Fruit fly (Drosophila melanogaster): ENCODE measurements around the gene nAChRalpha1.

nAChRalpha1 gene

dm6 chr3R:24353448-24353847 is 103.5 kb downstream of the nAChRalpha1 start:
- no peak for TF ChIP-seq br (GFP tag; optimal IDR thresholded peaks at IDR 0.05)
- TF ChIP-seq Hnf4 (GFP tag; optimal IDR thresholded peaks at IDR 0.05): no peak
- TF ChIP-seq CG32264 (GFP tag; optimal IDR thresholded peaks at IDR 0.05): no peak
- no peak for TF ChIP-seq OdsH (GFP tag; optimal IDR thresholded peaks at IDR 0.05)
- TF ChIP-seq Jra (GFP tag; optimal IDR thresholded peaks at IDR 0.05): no peak
- no peak for TF ChIP-seq ey (GFP tag; optimal IDR thresholded peaks at IDR 0.05)
- no peak for TF ChIP-seq dsf (GFP tag; optimal IDR thresholded peaks at IDR 0.05; ENCODE audit: borderline replicate concordance)
- no peak for TF ChIP-seq psq (GFP tag; optimal IDR thresholded peaks at IDR 0.05)
- TF ChIP-seq CrebA (GFP tag; optimal IDR thresholded peaks at IDR 0.05; ENCODE audit: borderline replicate concordance): no peak
- TF ChIP-seq pan (optimal IDR thresholded peaks at IDR 0.05): no peak
- TF ChIP-seq Sp1 (GFP tag; optimal IDR thresholded peaks at IDR 0.05): no peak
- no peak for TF ChIP-seq tai (GFP tag; optimal IDR thresholded peaks at IDR 0.05)
- no peak for TF ChIP-seq h (GFP tag; optimal IDR thresholded peaks at IDR 0.05)
- no peak for TF ChIP-seq Vsx2 (GFP tag; optimal IDR thresholded peaks at IDR 0.05; ENCODE audit: partially characterized antibody)
- no peak for TF ChIP-seq foxo (GFP tag; optimal IDR thresholded peaks at IDR 0.05)
- no peak for TF ChIP-seq dmrt93B (GFP tag; optimal IDR thresholded peaks at IDR 0.05)
- TF ChIP-seq Dfd (GFP tag; optimal IDR thresholded peaks at IDR 0.05): no peak
- no peak for TF ChIP-seq jim (GFP tag; optimal IDR thresholded peaks at IDR 0.05)

dm6 chr3R:24348420-24349190 is 108.4 kb downstream of the nAChRalpha1 start, which contains the start of the genes CG5746 and CG6454:
TSS of gene CG5746 (minus strand) at chr3R:24348791.
TSS of gene CG6454 (plus strand) at chr3R:24349182.
- TF ChIP-seq CG9705 (GFP tag; optimal IDR thresholded peaks at IDR 0.05) (peak; percentile 45), psq (GFP tag; optimal IDR thresholded peaks at IDR 0.05) (peak; percentile 54), Mio (GFP tag; optimal IDR thresholded peaks at IDR 0.05) (no peak), ey (GFP tag; optimal IDR thresholded peaks at IDR 0.05) (peak; percentile 59), Myc (optimal IDR thresholded peaks at IDR 0.05) (peak; percentile 87), Jra (GFP tag; optimal IDR thresholded peaks at IDR 0.05) (no peak), jim (GFP tag; optimal IDR thresholded peaks at IDR 0.05) (no peak), CG32264 (GFP tag; optimal IDR thresholded peaks at IDR 0.05) (peak; percentile 37), woc (GFP tag; optimal IDR thresholded peaks at IDR 0.05) (no peak), sv (GFP tag; optimal IDR thresholded peaks at IDR 0.05) (peak; percentile 56)
